Worm (Caenorhabditis elegans) whole organism, young adult: ENCODE measurements around the gene F48B9.8.
A peak's percentile ranks its signal among the peaks of the same experiment; 100 is the strongest.

Source experiments
- B0019.2 ChIP-seq: fragments of 200-800 bp; sonication (Bioruptor generic); conservative IDR thresholded peaks from 2 replicates; pipeline ENCODE4 v1.3.6; 2022; ENCODE audit warnings: missing genetic modification reagents, missing genetic modification characterization, missing compliant biosample characterization
- B0336.3 ChIP-seq: fragments of 200-800 bp; sonication (Bioruptor generic); IDR thresholded peaks from 2 replicates; pipeline ENCODE4 v1.3.6; 2022; ENCODE audit warnings: missing genetic modification characterization, missing compliant biosample characterization
- F10E7.11 ChIP-seq: sonication (generic microtip); optimal IDR thresholded peaks from 2 replicates; lab custom pipeline; 2017; ENCODE audit warnings: mild to moderate bottlenecking, missing genetic modification characterization, moderate library complexity, missing compliant biosample characterization
- F39B2.1 ChIP-seq: fragments of 200-800 bp; sonication (Bioruptor generic); IDR thresholded peaks from 2 replicates; pipeline ENCODE4 v1.3.6; 2022; ENCODE audit warnings: missing genetic modification reagents, missing genetic modification characterization, missing compliant biosample characterization
- K11D2.4 ChIP-seq: fragments of 200-800 bp; sonication (Bioruptor generic); IDR thresholded peaks from 2 replicates; pipeline ENCODE4 v1.3.6; 2022; ENCODE audit warnings: missing genetic modification reagents, missing genetic modification characterization, missing compliant biosample characterization
- T07F8.4 ChIP-seq: sonication (generic microtip); optimal IDR thresholded peaks from 2 replicates; lab custom pipeline; 2016; ENCODE audit warnings: mild to moderate bottlenecking, missing genetic modification characterization, moderate library complexity, missing compliant biosample characterization
- Y53F4B.3 ChIP-seq: fragments of 200-800 bp; sonication (Bioruptor generic); IDR thresholded peaks from 2 replicates; pipeline ENCODE4 v1.3.6; 2022; ENCODE audit warnings: missing genetic modification reagents, missing genetic modification characterization, missing compliant biosample characterization
- atf-7 ChIP-seq: sonication (generic microtip); optimal IDR thresholded peaks from 2 replicates; lab custom pipeline; 2017; ENCODE audit warnings: mild to moderate bottlenecking, missing genetic modification characterization, missing compliant biosample characterization
- attf-5 ChIP-seq: fragments of 200-800 bp; sonication (Bioruptor generic); optimal IDR thresholded peaks from 2 replicates; lab custom pipeline; 2018; ENCODE audit warnings: mild to moderate bottlenecking, missing genetic modification characterization, missing compliant biosample characterization
- attf-6 ChIP-seq: fragments of 200-800 bp; sonication (Bioruptor generic); IDR thresholded peaks from 2 replicates; pipeline ENCODE4 v1.3.6; 2022; ENCODE audit warnings: missing genetic modification reagents, missing genetic modification characterization, missing compliant biosample characterization
- cebp-1 ChIP-seq, 2 experiments: fragments of 200-800 bp in 1 of 2; sonication (Bioruptor generic) in 1 of 2; sonication (generic microtip) in 1 of 2; IDR thresholded peaks in 1 of 2; optimal IDR thresholded peaks in 1 of 2; 2 replicates each; pipeline versions ENCODE4 v1.3.6 to Lab custom; 2017 to 2022; ENCODE audit warnings: missing compliant biosample characterization in 2 of 2, missing genetic modification characterization in 2 of 2, mild to moderate bottlenecking in 1 of 2, missing genetic modification reagents in 1 of 2, moderate library complexity in 1 of 2
- ceh-91 ChIP-seq: fragments of 200-800 bp; sonication (Bioruptor generic); IDR thresholded peaks from 2 replicates; pipeline ENCODE4 v1.3.6; 2022; ENCODE audit warnings: missing genetic modification reagents, missing genetic modification characterization, missing compliant biosample characterization
- dox-1 ChIP-seq: fragments of 200-800 bp; sonication (Bioruptor generic); IDR thresholded peaks from 2 replicates; pipeline ENCODE4 v1.3.6; 2022; ENCODE audit warnings: missing genetic modification reagents, missing genetic modification characterization, missing compliant biosample characterization
- egl-44 ChIP-seq: fragments of 200-800 bp; sonication (Bioruptor generic); IDR thresholded peaks from 2 replicates; pipeline ENCODE4 v1.3.6; 2022; ENCODE audit warnings: missing genetic modification reagents, missing genetic modification characterization, missing compliant biosample characterization
- ekl-4 ChIP-seq: fragments of 200-800 bp; sonication (Bioruptor generic); IDR thresholded peaks from 2 replicates; pipeline ENCODE4 v1.3.6; 2022; ENCODE audit warnings: missing genetic modification reagents, missing genetic modification characterization, missing compliant biosample characterization
- ets-4 ChIP-seq: fragments of 200-800 bp; sonication (Bioruptor generic); optimal IDR thresholded peaks from 2 replicates; lab custom pipeline; 2018; ENCODE audit warnings: mild to moderate bottlenecking, missing genetic modification characterization, missing compliant biosample characterization
- gei-17 ChIP-seq: fragments of 200-800 bp; sonication (Bioruptor generic); optimal IDR thresholded peaks from 2 replicates; lab custom pipeline; 2018; ENCODE audit warnings: mild to moderate bottlenecking, missing genetic modification characterization, missing compliant biosample characterization
- him-1 ChIP-seq: sonication (generic microtip); optimal IDR thresholded peaks from 2 replicates; lab custom pipeline; 2016; ENCODE audit warnings: missing genotype, missing genetic modification reagents, missing genetic modification characterization, missing compliant biosample characterization
- hmg-1.2 ChIP-seq: fragments of 200-800 bp; sonication (Bioruptor generic); IDR thresholded peaks from 2 replicates; pipeline ENCODE4 v1.3.6; 2022; ENCODE audit warnings: missing genetic modification reagents, missing genetic modification characterization, missing compliant biosample characterization
- hmg-20 ChIP-seq: fragments of 200-800 bp; sonication (Bioruptor generic); IDR thresholded peaks from 2 replicates; pipeline ENCODE4 v1.3.6; 2022; ENCODE audit warnings: missing genetic modification reagents, missing genetic modification characterization, missing compliant biosample characterization
- hsf-1 ChIP-seq: fragments of 200-800 bp; sonication (Bioruptor generic); IDR thresholded peaks from 2 replicates; pipeline ENCODE4 v1.3.6; 2022; ENCODE audit warnings: missing genetic modification reagents, missing genetic modification characterization, missing compliant biosample characterization
- let-526 ChIP-seq: fragments of 200-800 bp; sonication (Bioruptor generic); IDR thresholded peaks from 2 replicates; pipeline ENCODE4 v1.3.6; 2022; ENCODE audit warnings: missing genetic modification reagents, missing genetic modification characterization, missing compliant biosample characterization
- let-607 ChIP-seq, 2 experiments: fragments of 200-800 bp in 1 of 2; sonication (Bioruptor generic) in 1 of 2; sonication (generic microtip) in 1 of 2; optimal IDR thresholded peaks; 2 replicates each; lab custom pipeline; 2016 to 2018; ENCODE audit warnings: mild to moderate bottlenecking in 2 of 2, missing compliant biosample characterization in 2 of 2, missing genetic modification characterization in 2 of 2, moderate library complexity in 2 of 2, missing genotype in 1 of 2
- lin-26 ChIP-seq: fragments of 200-800 bp; sonication (Bioruptor generic); IDR thresholded peaks from 2 replicates; pipeline ENCODE4 v1.3.6; 2022; ENCODE audit warnings: missing genetic modification reagents, missing genetic modification characterization, missing compliant biosample characterization
- madf-10 ChIP-seq: sonication (generic microtip); optimal IDR thresholded peaks from 2 replicates; lab custom pipeline; 2016; ENCODE audit warnings: mild to moderate bottlenecking, missing genetic modification characterization, missing compliant biosample characterization
- madf-6 ChIP-seq: fragments of 200-800 bp; sonication (Bioruptor generic); IDR thresholded peaks from 2 replicates; pipeline ENCODE4 v1.3.6; 2022; ENCODE audit warnings: missing genetic modification reagents, missing genetic modification characterization, missing compliant biosample characterization
- nfyb-1 ChIP-seq: fragments of 200-800 bp; sonication (Bioruptor generic); IDR thresholded peaks from 2 replicates; pipeline ENCODE4 v1.3.6; 2022; ENCODE audit warnings: missing genetic modification reagents, missing genetic modification characterization, missing compliant biosample characterization
- nhr-80 ChIP-seq: sonication (generic microtip); optimal IDR thresholded peaks from 2 replicates; lab custom pipeline; 2016; ENCODE audit warnings: missing genetic modification characterization, missing compliant biosample characterization
- nhr-90 ChIP-seq: sonication (generic microtip); optimal IDR thresholded peaks from 2 replicates; lab custom pipeline; 2016; ENCODE audit warnings: missing genotype, mild to moderate bottlenecking, missing genetic modification characterization, missing compliant biosample characterization
- pha-4 ChIP-seq: fragments of 150-350 bp; sonication (generic microtip); optimal IDR thresholded peaks from 2 replicates; lab custom pipeline; 2014; ENCODE audit warnings: missing biosample characterization, missing genetic modification reagents, missing genetic modification characterization
- rcor-1 ChIP-seq: fragments of 200-800 bp; sonication (Bioruptor generic); IDR thresholded peaks from 2 replicates; pipeline ENCODE4 v1.3.6; 2022; ENCODE audit warnings: missing genetic modification reagents, missing genetic modification characterization, missing compliant biosample characterization
- snpc-1.3 ChIP-seq: sonication (generic microtip); optimal IDR thresholded peaks from 2 replicates; lab custom pipeline; 2017; ENCODE audit warnings: missing genetic modification characterization, mild to moderate bottlenecking, missing compliant biosample characterization, antibody characterized with exemption, moderate library complexity, missing genotype, missing genetic modification reagents; ENCODE audit not compliant: insufficient read depth
- somi-1 ChIP-seq: fragments of 200-800 bp; sonication (Bioruptor generic); optimal IDR thresholded peaks from 2 replicates; lab custom pipeline; 2018; ENCODE audit warnings: mild to moderate bottlenecking, missing genetic modification characterization, missing compliant biosample characterization
- tbp1 ChIP-seq: fragments of 200-800 bp; sonication (Bioruptor generic); optimal IDR thresholded peaks from 2 replicates; lab custom pipeline; 2018; ENCODE audit warnings: mild to moderate bottlenecking, missing genetic modification characterization, missing compliant biosample characterization
- unc-62 ChIP-seq: fragments of 150-350 bp; optimal IDR thresholded peaks from 2 replicates; lab custom pipeline; 2014; ENCODE audit warnings: missing biosample characterization, missing genetic modification reagents, missing genetic modification characterization
- xnd-1 ChIP-seq: sonication (generic microtip); optimal IDR thresholded peaks from 2 replicates; lab custom pipeline; 2016; ENCODE audit warnings: missing genotype, missing genetic modification reagents, missing genetic modification characterization, missing compliant biosample characterization
- zfh-2 ChIP-seq: fragments of 200-800 bp; sonication (Bioruptor generic); conservative IDR thresholded peaks from 2 replicates; pipeline ENCODE4 v1.3.6; 2022; ENCODE audit warnings: missing genetic modification reagents, missing genetic modification characterization, missing compliant biosample characterization
- ztf-18 ChIP-seq: sonication (generic microtip); optimal IDR thresholded peaks from 2 replicates; lab custom pipeline; 2016; ENCODE audit warnings: missing genotype, mild to moderate bottlenecking, missing genetic modification characterization, missing compliant biosample characterization
- ztf-22 ChIP-seq: fragments of 200-800 bp; sonication (Bioruptor generic); optimal IDR thresholded peaks from 2 replicates; lab custom pipeline; 2018; ENCODE audit warnings: mild to moderate bottlenecking, missing genetic modification characterization, moderate library complexity, missing compliant biosample characterization
- ztf-26 ChIP-seq: sonication (generic microtip); optimal IDR thresholded peaks from 2 replicates; lab custom pipeline; 2017; ENCODE audit warnings: missing genetic modification characterization, missing compliant biosample characterization

F48B9.8 gene

ce11 chrX:2216242-2216641, 40.0 kb upstream of the F48B9.8 start:
- TF ChIP-seq cebp-1 (GFP tag; IDR thresholded peaks at IDR 0.05; lab: Robert Waterston, UW) (no peak), cebp-1 (tag; optimal IDR thresholded peaks at IDR 0.05; lab: Kevin White, UChicago) (peak; percentile 53), T07F8.4 (tag; lab: Kevin White, UChicago) (no peak), gei-17 (GFP tag; lab: Kevin White, UChicago) (no peak), nfyb-1 (no peak)

DNA sequence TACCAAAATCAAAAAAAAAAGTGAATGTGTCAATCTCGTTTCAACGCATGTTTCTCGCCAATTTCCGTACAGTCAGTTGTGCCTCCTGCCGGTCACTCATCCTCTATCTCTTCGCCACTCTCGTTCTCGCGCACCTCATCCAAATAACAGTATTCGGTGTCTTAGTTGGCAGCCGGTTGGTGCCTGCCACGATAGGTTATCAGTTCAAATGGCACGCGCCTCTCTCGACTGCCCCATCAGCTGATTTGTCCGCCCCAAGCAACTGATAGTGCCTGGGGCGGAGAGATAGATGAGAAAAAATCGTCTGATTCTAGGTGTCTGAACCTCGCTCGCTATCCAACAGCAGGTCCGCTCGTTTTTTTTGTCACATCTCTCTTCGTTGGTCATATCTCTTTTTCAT, 38.9 kb upstream of the F48B9.8 start:
- TF ChIP-seq K11D2.4, result peak; percentile 52; the same call in 1 of the 2 replicates
- peak; percentile 40 for TF ChIP-seq somi-1 (GFP tag; lab: Kevin White, UChicago)
- 0 out of 2 replicates have a peak, but pooled peaks have one; percentile 11 for TF ChIP-seq rcor-1 (GFP tag; lab: Robert Waterston, UW)
- no peak for TF ChIP-seq snpc-1.3 (tag; lab: Kevin White, UChicago)
- no peak for TF ChIP-seq F39B2.1 (GFP tag; lab: Robert Waterston, UW)
- TF ChIP-seq cebp-1 (GFP tag; IDR thresholded peaks at IDR 0.05; lab: Robert Waterston, UW), result no peak
- peak; percentile 75 for TF ChIP-seq cebp-1 (tag; optimal IDR thresholded peaks at IDR 0.05; lab: Kevin White, UChicago)
- peak; percentile 4 for TF ChIP-seq attf-5 (GFP tag; lab: Kevin White, UChicago)
- TF ChIP-seq let-607 (tag; optimal IDR thresholded peaks at IDR 0.05; lab: Kevin White, UChicago), result peak; percentile 34 to 49
- TF ChIP-seq nhr-90, result peak; percentile 28
- TF ChIP-seq attf-6 (GFP tag; lab: Robert Waterston, UW), result no peak
- TF ChIP-seq nfyb-1, result peak; percentile 51; the same call in 1 of the 2 replicates
- TF ChIP-seq dox-1 (GFP tag; lab: Robert Waterston, UW), result peak; percentile 75
- 0 out of 2 replicates have a peak, but pooled peaks have one; percentile 6 for TF ChIP-seq hmg-1.2
- TF ChIP-seq atf-7 (tag; lab: Kevin White, UChicago), result peak; percentile 62
- no peak for TF ChIP-seq Y53F4B.3 (GFP tag; lab: Robert Waterston, UW)
- TF ChIP-seq ztf-18 (tag; lab: Kevin White, UChicago), result no peak
- peak; percentile 57; the same call in 1 of the 2 replicates for TF ChIP-seq egl-44
- no peak for TF ChIP-seq madf-6 (GFP tag; lab: Robert Waterston, UW)
- peak; percentile 39 for TF ChIP-seq gei-17 (GFP tag; lab: Kevin White, UChicago)
- peak; percentile 60 for TF ChIP-seq ztf-22 (GFP tag; lab: Kevin White, UChicago)
- TF ChIP-seq ets-4 (GFP tag; lab: Kevin White, UChicago), result peak; percentile 89
- TF ChIP-seq tbp1 (GFP tag; lab: Kevin White, UChicago), result peak; percentile 45
- peak; percentile 64 for TF ChIP-seq B0336.3 (GFP tag; lab: Robert Waterston, UW)
- TF ChIP-seq zfh-2 (GFP tag; lab: Robert Waterston, UW), result peak; percentile 61
- peak; percentile 77 for TF ChIP-seq ztf-26 (tag; lab: Kevin White, UChicago)
- TF ChIP-seq nhr-80 (tag; lab: Kevin White, UChicago), result peak; percentile 96
- TF ChIP-seq hsf-1 (GFP tag; lab: Robert Waterston, UW), result no peak

DNA sequence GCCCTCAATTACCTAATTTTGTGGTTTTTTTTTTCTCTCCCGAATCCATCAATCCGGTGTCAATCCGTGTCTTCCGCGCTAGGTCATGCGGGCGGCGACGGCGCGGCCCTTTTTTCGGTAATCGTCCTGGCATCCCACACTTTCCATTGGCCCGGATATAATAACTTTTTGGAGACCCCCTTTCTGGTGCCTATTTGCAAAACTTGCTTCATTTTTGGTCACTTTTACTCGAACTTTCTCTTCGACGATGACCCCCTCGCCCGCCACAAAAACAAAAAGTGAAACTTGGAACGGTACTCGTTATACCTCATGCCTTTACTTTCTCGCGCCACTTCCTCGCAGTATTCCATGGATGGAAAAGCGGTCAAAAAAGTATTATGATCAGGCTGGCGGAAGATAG, 38.2 kb upstream of the F48B9.8 start:
- TF ChIP-seq xnd-1 (tag; lab: Kevin White, UChicago), result no peak
- 0 out of 2 replicates have a peak, but pooled peaks have one; percentile 28 for TF ChIP-seq zfh-2 (GFP tag; lab: Robert Waterston, UW)

DNA sequence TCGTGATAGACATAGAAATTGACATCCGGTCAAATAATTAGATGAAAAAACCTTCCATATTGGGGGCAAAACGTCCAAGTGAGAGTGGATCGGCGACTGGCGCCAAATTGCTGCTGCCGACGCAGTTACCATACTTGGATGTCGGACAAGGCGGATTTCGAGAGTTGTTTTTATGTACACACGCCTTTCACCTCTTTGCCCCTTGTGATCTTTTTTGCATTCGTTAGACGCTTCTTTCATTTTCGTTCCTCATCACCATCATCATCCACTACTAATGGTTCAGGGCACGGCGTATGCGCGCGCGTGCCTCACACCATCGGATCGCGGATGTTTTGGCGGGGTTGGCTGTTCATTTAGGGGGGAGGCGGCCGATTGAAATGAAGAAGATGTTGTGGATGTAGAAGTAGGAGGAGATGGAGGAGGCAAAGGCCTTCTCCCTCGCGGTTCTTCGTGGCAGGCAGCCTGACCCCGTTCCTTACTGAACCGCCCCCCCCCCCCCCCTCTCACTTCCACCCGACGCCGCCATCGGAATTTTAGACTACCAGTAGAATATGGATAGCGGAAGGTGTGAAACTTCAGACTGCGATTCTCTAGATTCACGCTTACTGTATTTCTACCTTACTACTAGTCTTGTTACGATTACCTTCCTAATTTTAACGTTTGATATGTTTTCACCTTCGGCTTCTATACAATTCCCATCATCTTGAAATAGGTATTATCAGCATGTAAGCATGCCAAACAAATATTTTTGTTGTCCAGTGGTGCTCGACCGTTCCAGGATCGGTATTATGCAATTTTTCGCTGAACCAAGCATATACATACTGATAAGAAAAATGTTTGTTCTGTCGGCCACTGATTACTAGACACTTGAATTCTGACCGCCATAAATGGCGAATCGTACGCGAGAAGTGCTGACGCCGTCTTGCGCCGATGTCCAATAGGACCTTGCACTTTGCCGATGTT, 37.5 kb upstream of the F48B9.8 start:
- TF ChIP-seq somi-1 (GFP tag; lab: Kevin White, UChicago) (no peak), ekl-4 (0 out of 2 replicates have a peak, but pooled peaks have one; percentile 28), F10E7.11 (tag; lab: Kevin White, UChicago) (no peak), ets-4 (GFP tag; lab: Kevin White, UChicago) (no peak), ceh-91 (no peak), unc-62 (GFP tag; lab: Kevin White, UChicago) (no peak), him-1 (no peak), let-526 (GFP tag; lab: Robert Waterston, UW) (no peak), lin-26 (GFP tag; lab: Robert Waterston, UW) (no peak), zfh-2 (GFP tag; lab: Robert Waterston, UW) (peak; percentile 85), hmg-20 (no peak), madf-10 (tag; lab: Kevin White, UChicago) (no peak), pha-4 (no peak), B0019.2 (GFP tag; lab: Robert Waterston, UW) (no peak), nhr-80 (tag; lab: Kevin White, UChicago) (peak; percentile 16)
